Worm (Caenorhabditis elegans): ENCODE results near the gene C16C10.1.

C16C10.1 gene

ce11 chrIII:4172210-4172609 is 9.0 kb downstream of the C16C10.1 start (continued):
- no peak for TF ChIP-seq dmd-9 (GFP tag; IDR thresholded peaks at IDR 0.05)
- peak; percentile 30; the same call in 1 of the 2 replicates for TF ChIP-seq egl-43 (GFP tag; IDR thresholded peaks at IDR 0.05)
- TF ChIP-seq daf-19 (GFP tag; conservative IDR thresholded peaks at IDR 0.05) = no peak
- peak; percentile 39; the same call in 1 of the 2 replicates for TF ChIP-seq lin-1 (GFP tag; IDR thresholded peaks at IDR 0.05)
- no peak for TF ChIP-seq nhr-25 (tag; optimal IDR thresholded peaks at IDR 0.05; ENCODE audit: borderline replicate concordance, insufficient read depth)
- no peak for TF ChIP-seq nhr-28 (tag; optimal IDR thresholded peaks at IDR 0.05)
- no peak for TF ChIP-seq lin-29 (GFP tag; IDR thresholded peaks at IDR 0.05)
- TF ChIP-seq aha-1 (tag) = no peak
- TF ChIP-seq php-3 (GFP tag; IDR thresholded peaks at IDR 0.05) = no peak
- TF ChIP-seq ZK546.5 (tag; optimal IDR thresholded peaks at IDR 0.05) = no peak
- no peak for TF ChIP-seq lsy-2 (tag; optimal IDR thresholded peaks at IDR 0.05)
- TF ChIP-seq unc-39 (tag; optimal IDR thresholded peaks at IDR 0.05) = no peak
- TF ChIP-seq ceh-62 (tag; optimal IDR thresholded peaks at IDR 0.05) = no peak
- TF ChIP-seq nhr-77 (tag; optimal IDR thresholded peaks at IDR 0.05) = no peak
- no peak for TF ChIP-seq egl-27 (tag; optimal IDR thresholded peaks at IDR 0.05)
- TF ChIP-seq D1046.2 (GFP tag; IDR thresholded peaks at IDR 0.05) = no peak
- TF ChIP-seq lin-38 (GFP tag; IDR thresholded peaks at IDR 0.05) = peak; percentile 68
- TF ChIP-seq mxl-2 (GFP tag; conservative IDR thresholded peaks at IDR 0.05) = no peak
- no peak for TF ChIP-seq ztf-7 (tag; optimal IDR thresholded peaks at IDR 0.05)
- no peak for TF ChIP-seq ceh-44 (GFP tag; IDR thresholded peaks at IDR 0.05)
- 0 out of 2 replicates have a peak, but pooled peaks have one; percentile 29 for TF ChIP-seq ctbp-1 (GFP tag; IDR thresholded peaks at IDR 0.05)
- TF ChIP-seq attf-4 (tag; optimal IDR thresholded peaks at IDR 0.05) = no peak
- TF ChIP-seq nhr-237 (tag; optimal IDR thresholded peaks at IDR 0.05) = no peak
- no peak for TF ChIP-seq daf-12 (tag; optimal IDR thresholded peaks at IDR 0.05)
- TF ChIP-seq spr-3 (GFP tag; optimal IDR thresholded peaks at IDR 0.05) = no peak
- TF ChIP-seq cey-2 (tag; optimal IDR thresholded peaks at IDR 0.05; ENCODE audit: borderline replicate concordance, insufficient read depth) = no peak
- no peak for TF ChIP-seq F26F4.8 (GFP tag; conservative IDR thresholded peaks at IDR 0.05)
- TF ChIP-seq fos-1 (tag; optimal IDR thresholded peaks at IDR 0.05) = no peak
- no peak for TF ChIP-seq nhr-41 (GFP tag; IDR thresholded peaks at IDR 0.05)
- peak; percentile 83 for TF ChIP-seq F49E8.2 (tag; optimal IDR thresholded peaks at IDR 0.05; ENCODE audit: borderline replicate concordance)
- TF ChIP-seq tag-97 (GFP tag; IDR thresholded peaks at IDR 0.05) = no peak
- no peak for TF ChIP-seq nhr-42 (GFP tag; IDR thresholded peaks at IDR 0.05)
- TF ChIP-seq F10B5.3 (tag; optimal IDR thresholded peaks at IDR 0.05) = no peak
- no peak for TF ChIP-seq ceh-28 (tag; optimal IDR thresholded peaks at IDR 0.05)
- no peak for TF ChIP-seq F37D6.2 (tag; optimal IDR thresholded peaks at IDR 0.05)
- no peak for TF ChIP-seq hmg-1.1 (GFP tag; IDR thresholded peaks at IDR 0.05)
- peak; percentile 84 for TF ChIP-seq aly-2 (tag; optimal IDR thresholded peaks at IDR 0.05)
- no peak for TF ChIP-seq zip-11 (GFP tag; IDR thresholded peaks at IDR 0.05)
- TF ChIP-seq Y75B8A.6 (GFP tag; IDR thresholded peaks at IDR 0.05) = no peak
- no peak for TF ChIP-seq fkh-10 (GFP tag; optimal IDR thresholded peaks at IDR 0.05)
- TF ChIP-seq dve-1 (tag; optimal IDR thresholded peaks at IDR 0.05; ENCODE audit: insufficient read depth) = no peak
- TF ChIP-seq madf-5 (GFP tag; IDR thresholded peaks at IDR 0.05) = no peak
- no peak for TF ChIP-seq nhr-76 (tag; optimal IDR thresholded peaks at IDR 0.05)
- TF ChIP-seq mep-1 (tag; optimal IDR thresholded peaks at IDR 0.05) = no peak
- no peak for TF ChIP-seq mxl-3 (GFP tag; optimal IDR thresholded peaks at IDR 0.05)
- TF ChIP-seq lin-39 (tag; optimal IDR thresholded peaks at IDR 0.05) = no peak
- TF ChIP-seq hlh-11 (tag; optimal IDR thresholded peaks at IDR 0.05) = no peak
- TF ChIP-seq lin-13 (GFP tag; optimal IDR thresholded peaks at IDR 0.05) = no peak
- 0 out of 2 replicates have a peak, but pooled peaks have one; percentile 6 for TF ChIP-seq lim-7 (GFP tag; IDR thresholded peaks at IDR 0.05)
- no peak for TF ChIP-seq T26A8.4 (GFP tag; IDR thresholded peaks at IDR 0.05)
- TF ChIP-seq dmd-8 (GFP tag; IDR thresholded peaks at IDR 0.05) = no peak
- TF ChIP-seq jun-1 (tag; optimal IDR thresholded peaks at IDR 0.05) = no peak
